Worm (Caenorhabditis elegans) whole organism, L1 larva: ENCODE measurements around the gene wrt-6.

Source experiments
- Y116A8C.19 ChIP-seq: sonication (generic microtip); optimal IDR thresholded peaks from 2 replicates; lab custom pipeline; 2016; ENCODE audit warnings: missing compliant biosample characterization, missing genetic modification characterization, borderline replicate concordance
- blmp-1 ChIP-seq: fragments of 150-350 bp; optimal IDR thresholded peaks from 2 replicates; lab custom pipeline; 2014; ENCODE audit warnings: missing biosample characterization, missing genetic modification characterization
- ceh-8 ChIP-seq: fragments of 200-800 bp; sonication (Bioruptor generic); optimal IDR thresholded peaks from 2 replicates; lab custom pipeline; 2018; ENCODE audit warnings: mild to moderate bottlenecking, missing genetic modification characterization, moderate library complexity, missing compliant biosample characterization
- dsc-1 ChIP-seq: sonication (generic microtip); optimal IDR thresholded peaks from 2 replicates; lab custom pipeline; 2016; ENCODE audit warnings: mild to moderate bottlenecking, missing genetic modification characterization, missing compliant biosample characterization
- efl-1 ChIP-seq, 4 experiments: fragments of 150-350 bp; optimal IDR thresholded peaks in 3 of 4; peaks in 1 of 4; 1 replicate in 1 of 4; 2 replicates in 3 of 4; lab custom pipeline; 2014; ENCODE audit warnings: missing biosample characterization in 2 of 4, missing genetic modification characterization in 2 of 4, missing genetic modification reagents in 2 of 4
- efl-3 ChIP-seq: fragments of 200-800 bp; sonication (Bioruptor generic); optimal IDR thresholded peaks from 2 replicates; lab custom pipeline; 2018; ENCODE audit warnings: mild to moderate bottlenecking, missing genetic modification characterization, missing compliant biosample characterization
- egl-13 ChIP-seq: sonication (generic microtip); optimal IDR thresholded peaks from 2 replicates; lab custom pipeline; 2016; ENCODE audit warnings: missing genotype, missing genetic modification reagents, missing genetic modification characterization, missing compliant biosample characterization
- elt-3 ChIP-seq, 6 experiments: fragments of 150-350 bp in 1 of 6; sonication (generic microtip); optimal IDR thresholded peaks; 2 replicates each; lab custom pipeline; 2017 to 2018; ENCODE audit warnings: missing biosample characterization in 6 of 6, missing genetic modification characterization in 6 of 6, inconsistent platforms in 1 of 6
- ets-5 ChIP-seq: fragments of 200-800 bp; sonication (Bioruptor generic); IDR thresholded peaks from 2 replicates; pipeline ENCODE4 v1.3.6; 2022; ENCODE audit warnings: missing genetic modification characterization, missing compliant biosample characterization
- fkh-10 ChIP-seq: sonication (generic microtip); optimal IDR thresholded peaks from 2 replicates; lab custom pipeline; 2017; ENCODE audit warnings: missing biosample characterization, missing genetic modification reagents, missing genetic modification characterization
- fkh-8 ChIP-seq: sonication (generic microtip); optimal IDR thresholded peaks from 2 replicates; lab custom pipeline; 2016; ENCODE audit warnings: mild to moderate bottlenecking, missing genetic modification characterization, missing compliant biosample characterization
- grh-1 ChIP-seq: fragments of 200-800 bp; sonication (Bioruptor generic); IDR thresholded peaks from 2 replicates; pipeline ENCODE4 v1.3.6; 2022; ENCODE audit warnings: missing genetic modification reagents, missing genetic modification characterization, missing compliant biosample characterization
- lin-14 ChIP-seq: fragments of 200-800 bp; sonication (Bioruptor generic); optimal IDR thresholded peaks from 2 replicates; lab custom pipeline; 2018; ENCODE audit warnings: mild to moderate bottlenecking, missing genetic modification characterization, moderate library complexity, missing compliant biosample characterization
- lin-35 ChIP-seq, 2 experiments: fragments of 150-350 bp; optimal IDR thresholded peaks; 2 replicates each; lab custom pipeline; 2014; ENCODE audit warnings: missing biosample characterization in 2 of 2, missing genetic modification characterization in 2 of 2, missing genetic modification reagents in 2 of 2
- lsy-2 ChIP-seq, 2 experiments: fragments of 150-350 bp; optimal IDR thresholded peaks; 2 replicates each; lab custom pipeline; 2014; ENCODE audit warnings: missing biosample characterization in 2 of 2, missing genetic modification characterization in 2 of 2
- mdl-1 ChIP-seq, 2 experiments: fragments of 150-350 bp; optimal IDR thresholded peaks; 2 replicates each; lab custom pipeline; 2014 to 2017; ENCODE audit warnings: missing biosample characterization in 2 of 2, missing genetic modification characterization in 2 of 2, inconsistent platforms in 1 of 2
- nhr-20 ChIP-seq: sonication (generic microtip); optimal IDR thresholded peaks from 2 replicates; lab custom pipeline; 2016; ENCODE audit warnings: mild to moderate bottlenecking, missing genetic modification characterization, missing compliant biosample characterization
- nhr-28 ChIP-seq: fragments of 150-350 bp; optimal IDR thresholded peaks from 2 replicates; lab custom pipeline; 2014; ENCODE audit warnings: missing biosample characterization, missing genetic modification characterization
- nhr-77 ChIP-seq: fragments of 150-350 bp; optimal IDR thresholded peaks from 2 replicates; lab custom pipeline; 2014; ENCODE audit warnings: missing biosample characterization, missing genetic modification characterization
- nhr-85 ChIP-seq: sonication (generic microtip); peaks from one replicate; lab custom pipeline; 2016; ENCODE audit warnings: missing genetic modification characterization, inconsistent platforms, missing compliant biosample characterization
- pag-3 ChIP-seq: sonication (generic microtip); optimal IDR thresholded peaks from 2 replicates; lab custom pipeline; 2017; ENCODE audit warnings: missing genetic modification characterization, mild to moderate bottlenecking, missing compliant biosample characterization, antibody characterized with exemption, borderline replicate concordance; ENCODE audit not compliant: insufficient read depth
- snu-23 ChIP-seq: sonication (generic microtip); optimal IDR thresholded peaks from 2 replicates; lab custom pipeline; 2016; ENCODE audit warnings: missing genetic modification characterization, missing compliant biosample characterization
- swsn-7 ChIP-seq: sonication (generic microtip); optimal IDR thresholded peaks from 2 replicates; lab custom pipeline; 2016; ENCODE audit warnings: missing genetic modification characterization, missing compliant biosample characterization
- tbx-2 ChIP-seq: sonication (generic microtip); optimal IDR thresholded peaks from 2 replicates; lab custom pipeline; 2016; ENCODE audit warnings: missing genetic modification characterization, missing compliant biosample characterization
- tlp-1 ChIP-seq: fragments of 150-350 bp; optimal IDR thresholded peaks from 2 replicates; lab custom pipeline; 2014; ENCODE audit warnings: missing biosample characterization, missing genetic modification characterization
- unc-130 ChIP-seq: fragments of 150-350 bp; optimal IDR thresholded peaks from 2 replicates; lab custom pipeline; 2017; ENCODE audit warnings: missing biosample characterization, missing genetic modification characterization, inconsistent platforms
- unc-62 ChIP-seq: fragments of 150-350 bp; optimal IDR thresholded peaks from 2 replicates; lab custom pipeline; 2014; ENCODE audit warnings: missing biosample characterization, missing genetic modification reagents, missing genetic modification characterization
- vab-15 ChIP-seq: sonication (generic microtip); optimal IDR thresholded peaks from 2 replicates; lab custom pipeline; 2017; ENCODE audit warnings: missing genotype, mild to moderate bottlenecking, missing genetic modification characterization, missing compliant biosample characterization
- xbp-1 ChIP-seq: sonication (generic microtip); optimal IDR thresholded peaks from 2 replicates; lab custom pipeline; 2016; ENCODE audit warnings: missing genetic modification characterization, missing compliant biosample characterization
- ztf-11 ChIP-seq, 2 experiments: sonication (generic microtip); optimal IDR thresholded peaks; 2 replicates each; lab custom pipeline; 2016 to 2017; ENCODE audit warnings: missing genetic modification characterization in 2 of 2, missing biosample characterization in 1 of 2, missing compliant biosample characterization in 1 of 2

The wrt-6 gene

DNA sequence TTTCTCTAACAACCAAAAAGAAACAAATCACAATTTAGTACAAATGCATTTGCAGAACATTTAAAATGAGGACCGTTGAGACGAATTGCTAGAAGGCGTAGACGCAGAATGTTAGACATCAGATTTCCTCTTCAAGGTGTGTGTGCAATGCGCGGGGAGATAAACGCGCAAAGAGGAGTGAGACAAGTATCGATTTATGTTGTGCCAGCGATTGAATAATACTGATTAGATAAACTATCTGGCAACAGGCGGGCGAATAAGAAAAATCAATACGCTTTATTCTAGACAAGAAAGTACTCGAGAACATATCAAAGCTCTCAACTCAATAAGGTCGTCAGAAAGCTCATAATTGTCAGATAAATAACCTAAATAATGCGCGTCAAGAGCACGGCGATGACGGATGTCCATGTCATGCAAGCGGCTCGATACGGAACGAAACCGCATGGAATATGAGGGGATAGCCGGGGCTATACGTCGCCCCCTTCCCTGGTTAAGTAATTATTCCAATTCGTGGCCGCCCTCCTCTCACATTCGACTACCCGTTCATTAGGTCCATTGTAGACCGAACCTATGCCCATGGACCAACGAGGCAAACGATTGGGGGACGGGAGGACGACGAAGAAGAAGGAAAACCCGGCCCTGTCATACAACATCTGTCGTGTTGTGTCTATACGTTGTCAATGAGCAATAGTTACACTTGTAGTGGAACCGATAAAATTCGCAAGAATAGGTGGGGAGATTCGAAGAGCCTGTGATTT lies 12.9 kb upstream of the wrt-6 start:
- TF ChIP-seq lin-14 (GFP tag; lab: Kevin White, UChicago) = peak; percentile 8
- no peak for TF ChIP-seq ztf-11 (tag; optimal IDR thresholded peaks at IDR 0.05; lab: Kevin White, UChicago)
- TF ChIP-seq efl-1 (optimal IDR thresholded peaks at IDR 0.05; lab: Kevin White, UChicago) = no peak
- TF ChIP-seq efl-1 (GFP tag; optimal IDR thresholded peaks at IDR 0.05 in 1 of 2; lab: Kevin White, UChicago) = peak in 1 of 2 experiments; percentile 5
- TF ChIP-seq fkh-8 (tag; lab: Kevin White, UChicago) = peak; percentile 1

DNA sequence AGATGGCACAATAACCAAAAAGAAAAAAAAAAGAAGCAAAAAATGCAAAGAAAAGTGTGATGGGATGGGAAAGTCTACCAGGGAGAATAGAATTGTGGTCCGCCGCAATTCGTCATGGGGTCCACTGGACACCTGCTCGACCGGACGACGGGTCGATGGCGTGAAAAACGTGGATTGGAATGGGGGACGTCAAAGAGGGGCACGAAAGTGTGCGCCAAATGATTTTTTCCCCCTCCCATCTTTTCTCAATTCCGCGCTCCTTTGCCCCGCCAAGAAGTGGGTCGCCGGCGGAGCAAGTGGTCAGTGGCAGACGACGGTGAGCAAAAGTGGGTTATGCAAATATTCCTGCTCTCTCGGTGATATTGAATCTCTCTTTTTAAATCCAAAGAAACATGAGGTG lies 12.1 kb upstream of the wrt-6 start:
- TF ChIP-seq lin-14 (GFP tag; lab: Kevin White, UChicago) = peak; percentile 20
- no peak for TF ChIP-seq fkh-8 (tag; lab: Kevin White, UChicago)
- TF ChIP-seq, all 84 proteins: peak for 1

DNA sequence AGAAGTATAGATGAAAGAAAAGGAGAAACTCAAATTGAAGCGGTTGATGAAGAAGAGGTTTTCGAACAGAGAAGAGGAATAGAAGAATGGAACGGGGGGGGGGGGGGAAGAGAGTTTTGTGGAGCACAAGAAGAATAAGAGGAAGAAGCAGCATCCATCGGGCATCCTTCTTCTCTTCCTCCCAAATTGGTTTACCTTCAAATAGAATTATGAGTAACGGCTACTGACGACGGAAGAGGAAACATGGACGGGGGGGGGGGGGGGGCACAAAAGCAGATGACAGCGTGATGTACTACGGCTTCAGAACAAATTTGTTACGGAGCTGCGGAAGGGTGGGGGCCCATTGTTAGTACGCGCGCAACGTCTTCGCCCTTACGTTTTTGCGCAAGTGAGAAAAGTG lies 10.7 kb upstream of the wrt-6 start:
- TF ChIP-seq vab-15 (tag; lab: Kevin White, UChicago) (no peak), egl-13 (tag; lab: Kevin White, UChicago) (no peak), nhr-20 (no peak), Y116A8C.19 (tag; lab: Kevin White, UChicago) (no peak), grh-1 (GFP tag; lab: Robert Waterston, UW) (no peak), xbp-1 (tag; lab: Kevin White, UChicago) (no peak), nhr-77 (no peak), dsc-1 (no peak), lin-35 (GFP tag; optimal IDR thresholded peaks at IDR 0.05; lab: Kevin White, UChicago) (no peak), nhr-28 (tag; lab: Kevin White, UChicago) (no peak), fkh-10 (GFP tag; lab: Kevin White, UChicago) (peak; percentile 68), lin-14 (GFP tag; lab: Kevin White, UChicago) (peak; percentile 65), efl-3 (no peak)

DNA sequence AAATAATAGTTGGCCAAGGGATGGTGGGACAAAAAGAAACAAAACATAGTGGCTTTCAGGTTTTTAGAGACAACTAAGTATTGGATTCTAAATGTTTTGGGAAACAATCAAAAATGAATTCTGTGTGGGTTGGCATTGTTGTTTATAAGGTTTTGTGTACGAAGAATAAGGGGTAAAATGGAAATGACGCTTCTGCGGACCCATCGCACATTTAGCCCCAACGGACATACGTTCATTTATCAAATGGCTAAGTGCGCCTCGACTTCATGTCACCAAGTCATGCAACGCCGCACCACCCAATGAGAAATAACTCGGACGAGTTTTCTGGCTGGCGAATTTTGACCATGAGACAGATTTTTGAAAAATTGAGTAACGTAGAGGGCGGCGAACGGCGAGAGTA lies 9.7 kb upstream of the wrt-6 start:
- no peak for TF ChIP-seq lsy-2 (tag; optimal IDR thresholded peaks at IDR 0.05; lab: Kevin White, UChicago)
- no peak for TF ChIP-seq tlp-1 (tag; lab: Kevin White, UChicago)
- peak in 1 of 2 experiments; percentile 15 for TF ChIP-seq ztf-11 (tag; optimal IDR thresholded peaks at IDR 0.05; lab: Kevin White, UChicago)
- 0 out of 2 replicates have a peak, but pooled peaks have one; percentile 8 for TF ChIP-seq ets-5 (GFP tag; lab: Robert Waterston, UW)
- no peak for TF ChIP-seq unc-130
- no peak for TF ChIP-seq elt-3 (tag; optimal IDR thresholded peaks at IDR 0.05; lab: Kevin White, UChicago)

DNA sequence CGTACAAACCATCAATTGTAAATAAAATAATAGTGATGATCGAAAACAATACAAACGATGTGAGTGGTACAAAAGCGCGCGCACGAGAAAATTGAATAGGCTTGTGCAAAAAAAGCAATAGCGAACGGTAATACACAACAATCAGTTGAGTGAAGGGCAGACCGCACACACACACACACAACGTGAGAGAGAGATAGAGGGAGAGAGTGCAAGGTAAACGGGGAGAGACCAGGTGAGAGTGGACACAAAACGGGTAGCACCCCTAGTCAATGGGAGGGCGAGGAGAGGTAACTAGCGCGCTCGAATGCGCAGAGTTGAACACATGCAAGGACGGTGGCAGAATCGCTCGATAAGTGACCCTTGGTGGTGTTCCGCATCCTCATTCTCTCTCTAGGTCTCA lies 7.8 kb upstream of the wrt-6 start:
- TF ChIP-seq ceh-8 (GFP tag; lab: Kevin White, UChicago) (no peak), lin-14 (GFP tag; lab: Kevin White, UChicago) (peak; percentile 75), lin-35 (GFP tag; optimal IDR thresholded peaks at IDR 0.05; lab: Kevin White, UChicago) (peak in 1 of 2 experiments; percentile 18), swsn-7 (no peak), tbx-2 (tag; lab: Kevin White, UChicago) (no peak), xbp-1 (tag; lab: Kevin White, UChicago) (no peak), pag-3 (no peak), efl-1 (optimal IDR thresholded peaks at IDR 0.05; lab: Kevin White, UChicago) (no peak), efl-1 (GFP tag; optimal IDR thresholded peaks at IDR 0.05 in 1 of 2; lab: Kevin White, UChicago) (peak in 1 of 2 experiments; percentile 30), unc-62 (no peak), blmp-1 (tag; lab: Kevin White, UChicago) (peak; percentile 4), mdl-1 (tag; optimal IDR thresholded peaks at IDR 0.05; lab: Kevin White, UChicago) (peak in 1 of 2 experiments; percentile 4), snu-23 (GFP tag; lab: Kevin White, UChicago) (peak; percentile 24), nhr-85 (tag; lab: Kevin White, UChicago) (peak; percentile 44)
